Fruit fly (Drosophila melanogaster): ENCODE data around the gene CG9630.

DNA sequence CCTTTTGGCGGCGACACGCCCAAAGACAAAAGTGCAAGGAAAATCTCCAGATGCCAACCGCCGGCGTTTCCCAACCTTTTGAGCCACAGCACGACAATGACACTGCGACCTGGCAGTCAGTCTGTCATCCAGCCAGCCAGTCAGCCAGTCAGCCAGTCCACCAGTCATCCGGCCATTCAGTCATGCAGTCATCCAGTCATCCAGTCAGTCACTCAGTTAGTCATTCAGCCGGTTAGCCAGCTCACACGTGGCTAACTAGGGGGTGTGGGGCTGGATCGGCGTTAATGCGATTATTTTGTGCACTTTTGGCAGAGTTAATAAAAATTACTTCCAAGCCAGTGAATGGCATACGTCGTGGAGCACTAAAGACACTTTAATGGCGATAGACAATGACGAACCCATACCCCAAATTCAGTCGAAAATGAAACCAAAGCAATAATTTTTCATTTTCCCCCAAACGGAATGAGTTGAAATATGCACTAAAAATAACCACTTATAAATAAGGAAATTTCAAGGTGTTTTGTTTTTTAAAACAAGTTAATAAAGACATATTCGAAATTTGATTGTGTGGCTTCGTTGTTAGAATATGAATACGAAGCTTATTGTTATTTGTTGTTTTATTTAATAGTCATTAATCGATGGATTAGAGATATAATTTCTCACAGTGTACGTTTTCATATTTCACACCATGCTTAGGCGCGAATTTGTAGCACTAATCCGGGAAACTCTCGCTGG, 44.8 kb downstream of the CG9630 start:
- TF ChIP-seq CG3032 (tag; optimal IDR thresholded peaks at IDR 0.05) (no peak), CG11294 (GFP tag; IDR thresholded peaks at IDR 0.05) (no peak), CG16779 (tag; optimal IDR thresholded peaks at IDR 0.05) (no peak), Hr38 (GFP tag; optimal IDR thresholded peaks at IDR 0.05) (no peak), Smox (GFP tag; optimal IDR thresholded peaks at IDR 0.05) (no peak), pdm3 (GFP tag; optimal IDR thresholded peaks at IDR 0.05) (no peak), Sox102F (GFP tag; optimal IDR thresholded peaks at IDR 0.05) (no peak), fd59A (GFP tag; optimal IDR thresholded peaks at IDR 0.05) (no peak), OdsH (GFP tag; optimal IDR thresholded peaks at IDR 0.05) (no peak), CG34406 (GFP tag; optimal IDR thresholded peaks at IDR 0.05) (no peak), CG7368 (GFP tag; optimal IDR thresholded peaks at IDR 0.05) (no peak), Gug (GFP tag; IDR thresholded peaks at IDR 0.05) (no peak), Lpt (GFP tag; optimal IDR thresholded peaks at IDR 0.05) (no peak)
